Fruit fly (Drosophila melanogaster): ENCODE data around the gene Art4.

- no peak for TF ChIP-seq psq (optimal IDR thresholded peaks at IDR 0.05)
- TF ChIP-seq Sin3A (optimal IDR thresholded peaks at IDR 0.05): no peak
- no peak for TF ChIP-seq ttk (optimal IDR thresholded peaks at IDR 0.05)
- TF ChIP-seq insv (optimal IDR thresholded peaks at IDR 0.05): no peak
Observed at dm6 chr3R:10031480-10031879, 45.6 kb upstream of the Art4 start.

Measured in Kc167 (cell line).